Worm (Caenorhabditis elegans) whole organism, L4 larva: ENCODE measurements around the gene F58D2.2.
"Not testable (repeated sequence)": the region's sequence is repeated elsewhere in the genome, so short reads cannot be mapped to it uniquely, and the experiment has no call there.

Source experiments
- D1046.2 ChIP-seq: fragments of 200-800 bp; sonication (Bioruptor generic); IDR thresholded peaks from 2 replicates; pipeline ENCODE4 v1.3.6; 2022; ENCODE audit warnings: missing genetic modification characterization, missing compliant biosample characterization
- F26F4.8 ChIP-seq: fragments of 200-800 bp; sonication (Bioruptor generic); conservative IDR thresholded peaks from 2 replicates; pipeline ENCODE4 v1.3.6; 2022; ENCODE audit warnings: missing genetic modification characterization, missing compliant biosample characterization
- F44E2.7 ChIP-seq: fragments of 200-800 bp; sonication (Bioruptor generic); IDR thresholded peaks from 2 replicates; pipeline ENCODE4 v2.1.2; 2022; ENCODE audit warnings: missing genetic modification characterization, missing compliant biosample characterization
- T26A8.4 ChIP-seq: fragments of 200-800 bp; sonication (Bioruptor generic); IDR thresholded peaks from 2 replicates; pipeline ENCODE4 v1.3.6; 2022; ENCODE audit warnings: missing genetic modification characterization, missing compliant biosample characterization
- Y105C5A.15 ChIP-seq: fragments of 200-800 bp; sonication (Bioruptor generic); IDR thresholded peaks from 2 replicates; pipeline ENCODE4 v1.3.6; 2022; ENCODE audit warnings: missing genetic modification characterization, missing compliant biosample characterization
- Y48G9A.11 ChIP-seq: fragments of 200-800 bp; sonication (Bioruptor generic); IDR thresholded peaks from 2 replicates; pipeline ENCODE4 v1.3.6; 2022; ENCODE audit warnings: missing genetic modification reagents, missing genetic modification characterization, missing compliant biosample characterization
- Y75B8A.6 ChIP-seq: fragments of 200-800 bp; sonication (Bioruptor generic); IDR thresholded peaks from 2 replicates; pipeline ENCODE4 v1.3.6; 2022; ENCODE audit warnings: missing genetic modification reagents, missing genetic modification characterization, missing compliant biosample characterization
- ZK337.2 ChIP-seq: fragments of 200-800 bp; sonication (Bioruptor generic); IDR thresholded peaks from 2 replicates; pipeline ENCODE4 v1.3.6; 2022; ENCODE audit warnings: missing genetic modification reagents, missing genetic modification characterization, missing compliant biosample characterization
- ZK546.5 ChIP-seq, 2 experiments: sonication (generic microtip); optimal IDR thresholded peaks; 2 replicates each; lab custom pipeline; 2017; ENCODE audit warnings: missing biosample characterization in 2 of 2, missing genetic modification characterization in 2 of 2
- arid-1 ChIP-seq: fragments of 200-800 bp; sonication (Bioruptor generic); conservative IDR thresholded peaks from 2 replicates; pipeline ENCODE4 v1.3.6; 2022; ENCODE audit warnings: missing genetic modification reagents, missing genetic modification characterization, missing compliant biosample characterization
- ceh-44 ChIP-seq: fragments of 200-800 bp; sonication (Bioruptor generic); IDR thresholded peaks from 2 replicates; pipeline ENCODE4 v1.3.6; 2022; ENCODE audit warnings: missing genetic modification reagents, missing genetic modification characterization, missing compliant biosample characterization
- ces-1 ChIP-seq: fragments of 150-350 bp; sonication (generic microtip); optimal IDR thresholded peaks from 4 replicates; lab custom pipeline; 2014; ENCODE audit warnings: missing biosample characterization, missing genetic modification reagents, missing genetic modification characterization
- ctbp-1 ChIP-seq: fragments of 200-800 bp; sonication (Bioruptor generic); IDR thresholded peaks from 2 replicates; pipeline ENCODE4 v1.3.6; 2022; ENCODE audit warnings: missing genetic modification reagents, missing genetic modification characterization, missing compliant biosample characterization
- dmd-6 ChIP-seq: fragments of 200-800 bp; sonication (Bioruptor generic); IDR thresholded peaks from 2 replicates; pipeline ENCODE4 v1.3.6; 2022; ENCODE audit warnings: missing genetic modification reagents, missing genetic modification characterization, missing compliant biosample characterization
- dmd-8 ChIP-seq: fragments of 200-800 bp; sonication (Bioruptor generic); IDR thresholded peaks from 2 replicates; pipeline ENCODE4 v1.3.6; 2022; ENCODE audit warnings: missing genetic modification characterization, missing compliant biosample characterization
- duxl-1 ChIP-seq: sonication (generic microtip); optimal IDR thresholded peaks from 2 replicates; lab custom pipeline; 2016; ENCODE audit warnings: mild to moderate bottlenecking, missing genetic modification characterization, moderate library complexity, missing compliant biosample characterization; ENCODE audit not compliant: poor library complexity
- egl-43 ChIP-seq: fragments of 200-800 bp; sonication (Bioruptor generic); IDR thresholded peaks from 2 replicates; pipeline ENCODE4 v1.3.6; 2022; ENCODE audit warnings: missing genetic modification reagents, missing genetic modification characterization, missing compliant biosample characterization
- fkh-10 ChIP-seq: fragments of 150-350 bp; optimal IDR thresholded peaks from 2 replicates; lab custom pipeline; 2014; ENCODE audit warnings: missing biosample characterization, missing genetic modification reagents, missing genetic modification characterization
- hmg-1.1 ChIP-seq: fragments of 200-800 bp; sonication (Bioruptor generic); IDR thresholded peaks from 2 replicates; pipeline ENCODE4 v1.3.6; 2022; ENCODE audit warnings: missing genetic modification reagents, missing genetic modification characterization, missing compliant biosample characterization
- lim-7 ChIP-seq: fragments of 200-800 bp; sonication (Bioruptor generic); IDR thresholded peaks from 2 replicates; pipeline ENCODE4 v1.3.6; 2022; ENCODE audit warnings: missing genetic modification characterization, missing compliant biosample characterization
- lin-1 ChIP-seq: fragments of 200-800 bp; sonication (Bioruptor generic); IDR thresholded peaks from 2 replicates; pipeline ENCODE4 v1.3.6; 2022; ENCODE audit warnings: missing genetic modification reagents, missing genetic modification characterization, missing compliant biosample characterization
- lin-29 ChIP-seq: fragments of 200-800 bp; sonication (Bioruptor generic); IDR thresholded peaks from 2 replicates; pipeline ENCODE4 v1.3.6; 2022; ENCODE audit warnings: missing genetic modification reagents, missing genetic modification characterization, missing compliant biosample characterization
- lin-38 ChIP-seq: fragments of 200-800 bp; sonication (Bioruptor generic); IDR thresholded peaks from 2 replicates; pipeline ENCODE4 v1.3.6; 2022; ENCODE audit warnings: missing genetic modification reagents, missing genetic modification characterization, missing compliant biosample characterization
- madf-5 ChIP-seq, 2 experiments: fragments of 200-800 bp; sonication (Bioruptor generic); IDR thresholded peaks; 2 replicates each; pipeline ENCODE4 v1.3.6; 2022; ENCODE audit warnings: missing compliant biosample characterization in 2 of 2, missing genetic modification characterization in 2 of 2
- madf-9 ChIP-seq: fragments of 200-800 bp; sonication (Bioruptor generic); conservative IDR thresholded peaks from 2 replicates; pipeline ENCODE4 v1.3.6; 2022; ENCODE audit warnings: missing genetic modification reagents, missing genetic modification characterization, missing compliant biosample characterization
- mdt-29 ChIP-seq: fragments of 200-800 bp; sonication (Bioruptor generic); IDR thresholded peaks from 2 replicates; pipeline ENCODE4 v1.3.6; 2022; ENCODE audit warnings: missing genetic modification reagents, missing genetic modification characterization, missing compliant biosample characterization
- mes-2 ChIP-seq: sonication (generic microtip); optimal IDR thresholded peaks from 2 replicates; lab custom pipeline; 2016; ENCODE audit warnings: missing genotype, mild to moderate bottlenecking, missing genetic modification characterization, missing compliant biosample characterization; ENCODE audit not compliant: poor library complexity, severe bottlenecking
- mxl-3 ChIP-seq: fragments of 200-800 bp; sonication (Bioruptor generic); optimal IDR thresholded peaks from 2 replicates; lab custom pipeline; 2018; ENCODE audit warnings: mild to moderate bottlenecking, missing genetic modification characterization, missing compliant biosample characterization
- nhr-77 ChIP-seq: fragments of 150-350 bp; optimal IDR thresholded peaks from 2 replicates; lab custom pipeline; 2014; ENCODE audit warnings: missing biosample characterization, missing genetic modification characterization
- pha-4 ChIP-seq, 2 experiments: fragments of 150-350 bp in 1 of 2; fragments of 200-800 bp in 1 of 2; sonication (Bioruptor generic) in 1 of 2; IDR thresholded peaks in 1 of 2; optimal IDR thresholded peaks in 1 of 2; 2 replicates each; pipeline versions ENCODE4 v1.3.6 to Lab custom; 2014 to 2022; ENCODE audit warnings: missing genetic modification characterization in 2 of 2, missing genetic modification reagents in 2 of 2, missing biosample characterization in 1 of 2, missing compliant biosample characterization in 1 of 2
- php-3 ChIP-seq: fragments of 200-800 bp; sonication (Bioruptor generic); IDR thresholded peaks from 2 replicates; pipeline ENCODE4 v1.3.6; 2022; ENCODE audit warnings: missing genetic modification reagents, missing genetic modification characterization, missing compliant biosample characterization
- saeg-2 ChIP-seq: fragments of 200-800 bp; sonication (Bioruptor generic); IDR thresholded peaks from 2 replicates; pipeline ENCODE4 v1.3.6; 2022; ENCODE audit warnings: missing genetic modification reagents, missing genetic modification characterization, missing compliant biosample characterization
- skn-1 ChIP-seq: fragments of 150-350 bp; optimal IDR thresholded peaks from 2 replicates; lab custom pipeline; 2014; ENCODE audit warnings: missing biosample characterization, missing genetic modification characterization
- snpc-1.2 ChIP-seq: fragments of 200-800 bp; sonication (Bioruptor generic); IDR thresholded peaks from 2 replicates; pipeline ENCODE4 v1.3.6; 2022; ENCODE audit warnings: missing genetic modification reagents, missing genetic modification characterization, missing compliant biosample characterization
- spr-1 ChIP-seq: sonication (generic microtip); optimal IDR thresholded peaks from 2 replicates; lab custom pipeline; 2016; ENCODE audit warnings: mild to moderate bottlenecking, missing genetic modification characterization, missing compliant biosample characterization
- tra-1 ChIP-seq: fragments of 200-800 bp; sonication (Bioruptor generic); IDR thresholded peaks from 2 replicates; pipeline ENCODE4 v1.3.6; 2022; ENCODE audit warnings: missing genetic modification reagents, missing genetic modification characterization, missing compliant biosample characterization
- unc-62 ChIP-seq, 3 experiments: fragments of 150-350 bp in 1 of 3; sonication (generic microtip); optimal IDR thresholded peaks in 2 of 3; peaks in 1 of 3; 1 replicate in 1 of 3; 2 replicates in 2 of 3; lab custom pipeline; 2014 to 2017; ENCODE audit warnings: missing biosample characterization in 3 of 3, missing genetic modification characterization in 3 of 3, missing genetic modification reagents in 3 of 3, missing genotype in 1 of 3
- vab-7 ChIP-seq: fragments of 200-800 bp; sonication (Bioruptor generic); IDR thresholded peaks from 2 replicates; pipeline ENCODE4 v1.3.6; 2022; ENCODE audit warnings: missing genetic modification reagents, missing genetic modification characterization, missing compliant biosample characterization
- zfp-3 ChIP-seq: fragments of 200-800 bp; sonication (Bioruptor generic); conservative IDR thresholded peaks from 2 replicates; pipeline ENCODE4 v1.3.6; 2022; ENCODE audit warnings: missing genetic modification reagents, missing genetic modification characterization, missing compliant biosample characterization

Gene F58D2.2

ce11 chrIV:13189467-13189866 is at the start of gene F58D2.2:
Gene F58D2.2 (plus strand): TSS chrIV:13189767.
- TF ChIP-seq mxl-3 (GFP tag; lab: Kevin White, UChicago) (no peak), ces-1 (GFP tag; lab: Kevin White, UChicago) (no peak), snpc-1.2 (no peak), Y75B8A.6 (GFP tag; lab: Robert Waterston, UW) (no peak), lin-29 (GFP tag; lab: Robert Waterston, UW) (no peak), skn-1 (no peak), unc-62 (GFP tag; optimal IDR thresholded peaks at IDR 0.05 in 1 of 2; lab: Kevin White, UChicago) (no peak), unc-62 (tag; optimal IDR thresholded peaks at IDR 0.05; lab: Kevin White, UChicago) (no peak), Y48G9A.11 (GFP tag; lab: Robert Waterston, UW) (no peak), duxl-1 (tag; lab: Kevin White, UChicago) (no peak), ZK546.5 (tag; optimal IDR thresholded peaks at IDR 0.05; lab: Kevin White, UChicago) (no peak), nhr-77 (no peak), D1046.2 (GFP tag; lab: Robert Waterston, UW) (no peak), spr-1 (tag; lab: Kevin White, UChicago) (no peak), fkh-10 (GFP tag; lab: Kevin White, UChicago) (no peak)

ce11 chrIV:13140792-13141191 is 48.8 kb upstream of the F58D2.2 start:
- peak; percentile 56; the same call in 1 of the 2 replicates for TF ChIP-seq lin-1
- TF ChIP-seq pha-4 (GFP tag; IDR thresholded peaks at IDR 0.05; lab: Robert Waterston, UW), result peak; percentile 76
- not testable (repeated sequence) for TF ChIP-seq pha-4 (tag; optimal IDR thresholded peaks at IDR 0.05; lab: Kevin White, UChicago)
- TF ChIP-seq hmg-1.1 (GFP tag; lab: Robert Waterston, UW), result peak; percentile 39; the same call in 1 of the 2 replicates
- TF ChIP-seq php-3 (GFP tag; lab: Robert Waterston, UW), result 0 out of 2 replicates have a peak, but pooled peaks have one; percentile 9
- TF ChIP-seq madf-5 (GFP tag; IDR thresholded peaks at IDR 0.05; lab: Robert Waterston, UW), result peak; percentile 76 to 82; a peak in 1 of 4 replicates
- peak; percentile 92 for TF ChIP-seq lim-7 (GFP tag; lab: Robert Waterston, UW)
- peak; percentile 82 for TF ChIP-seq dmd-8 (GFP tag; lab: Robert Waterston, UW)
- peak; percentile 87 for TF ChIP-seq egl-43
- peak; percentile 76 for TF ChIP-seq lin-38 (GFP tag; lab: Robert Waterston, UW)
- TF ChIP-seq madf-9 (GFP tag; lab: Robert Waterston, UW), result peak; percentile 69
- peak; percentile 71; the same call in 1 of the 2 replicates for TF ChIP-seq Y105C5A.15
- TF ChIP-seq Y75B8A.6 (GFP tag; lab: Robert Waterston, UW), result 0 out of 2 replicates have a peak, but pooled peaks have one; percentile 68
- TF ChIP-seq saeg-2 (GFP tag; lab: Robert Waterston, UW), result 0 out of 2 replicates have a peak, but pooled peaks have one; percentile 41
- peak; percentile 88 for TF ChIP-seq arid-1
- TF ChIP-seq F26F4.8 (GFP tag; lab: Robert Waterston, UW), result peak; percentile 91
- peak; percentile 44; the same call in 1 of the 2 replicates for TF ChIP-seq D1046.2 (GFP tag; lab: Robert Waterston, UW)
- TF ChIP-seq T26A8.4, result peak; percentile 59
- TF ChIP-seq ZK337.2 (GFP tag; lab: Robert Waterston, UW), result 0 out of 2 replicates have a peak, but pooled peaks have one; percentile 12
- TF ChIP-seq mdt-29 (GFP tag; lab: Robert Waterston, UW), result peak; percentile 63; the same call in 1 of the 2 replicates
- TF ChIP-seq F44E2.7 (GFP tag; lab: Robert Waterston, UW), result peak; percentile 81; the same call in 1 of the 2 replicates
- peak; percentile 53; the same call in 1 of the 2 replicates for TF ChIP-seq ctbp-1 (GFP tag; lab: Robert Waterston, UW)
- 0 out of 2 replicates have a peak, but pooled peaks have one; percentile 58 for TF ChIP-seq ceh-44
- TF ChIP-seq mes-2 (tag; lab: Kevin White, UChicago), result peak; percentile 18
- TF ChIP-seq tra-1 (GFP tag; lab: Robert Waterston, UW), result peak; percentile 47; the same call in 1 of the 2 replicates
- TF ChIP-seq dmd-6 (GFP tag; lab: Robert Waterston, UW), result 0 out of 2 replicates have a peak, but pooled peaks have one; percentile 10
- peak; percentile 27; the same call in 1 of the 2 replicates for TF ChIP-seq zfp-3 (GFP tag; lab: Robert Waterston, UW)
- peak; percentile 85 for TF ChIP-seq vab-7 (GFP tag; lab: Robert Waterston, UW)
- peak; percentile 87 for TF ChIP-seq snpc-1.2
- peak; percentile 64 for TF ChIP-seq Y48G9A.11 (GFP tag; lab: Robert Waterston, UW)
- TF ChIP-seq, all 104 proteins: peak for 29; not testable (repeated sequence) for 75
